Worm (Caenorhabditis elegans) whole organism, L4 larva: ENCODE measurements around the gene sma-3.
A peak's percentile ranks its signal among the peaks of the same experiment; 100 is the strongest.

Source experiments
- D1046.2 ChIP-seq: fragments of 200-800 bp; sonication (Bioruptor generic); IDR thresholded peaks from 2 replicates; pipeline ENCODE4 v1.3.6; 2022; ENCODE audit warnings: missing genetic modification characterization, missing compliant biosample characterization
- F10B5.3 ChIP-seq: sonication (generic microtip); optimal IDR thresholded peaks from 2 replicates; lab custom pipeline; 2016; ENCODE audit warnings: mild to moderate bottlenecking, missing genetic modification characterization, missing compliant biosample characterization
- F26F4.8 ChIP-seq: fragments of 200-800 bp; sonication (Bioruptor generic); conservative IDR thresholded peaks from 2 replicates; pipeline ENCODE4 v1.3.6; 2022; ENCODE audit warnings: missing genetic modification characterization, missing compliant biosample characterization
- F37D6.2 ChIP-seq: sonication (generic microtip); optimal IDR thresholded peaks from 2 replicates; lab custom pipeline; 2016; ENCODE audit warnings: mild to moderate bottlenecking, missing genetic modification characterization, missing compliant biosample characterization
- Y48G9A.11 ChIP-seq: fragments of 200-800 bp; sonication (Bioruptor generic); IDR thresholded peaks from 2 replicates; pipeline ENCODE4 v1.3.6; 2022; ENCODE audit warnings: missing genetic modification reagents, missing genetic modification characterization, missing compliant biosample characterization
- aha-1 ChIP-seq: fragments of 150-350 bp; peaks from one replicate; lab custom pipeline; 2014; ENCODE audit warnings: missing biosample characterization, missing genetic modification characterization
- ceh-20 ChIP-seq: fragments of 200-800 bp; sonication (Bioruptor generic); IDR thresholded peaks from 2 replicates; pipeline ENCODE4 v1.3.6; 2022; ENCODE audit warnings: missing genetic modification reagents, missing genetic modification characterization, missing compliant biosample characterization
- ceh-28 ChIP-seq: fragments of 150-350 bp; optimal IDR thresholded peaks from 2 replicates; lab custom pipeline; 2014; ENCODE audit warnings: missing biosample characterization, missing genetic modification reagents, missing genetic modification characterization
- ceh-32 ChIP-seq: sonication (generic microtip); optimal IDR thresholded peaks from 2 replicates; lab custom pipeline; 2016; ENCODE audit warnings: mild to moderate bottlenecking, missing genetic modification characterization, missing compliant biosample characterization; ENCODE audit not compliant: poor library complexity
- ceh-44 ChIP-seq: fragments of 200-800 bp; sonication (Bioruptor generic); IDR thresholded peaks from 2 replicates; pipeline ENCODE4 v1.3.6; 2022; ENCODE audit warnings: missing genetic modification reagents, missing genetic modification characterization, missing compliant biosample characterization
- ceh-62 ChIP-seq: sonication (generic microtip); optimal IDR thresholded peaks from 2 replicates; lab custom pipeline; 2017; ENCODE audit warnings: missing biosample characterization, missing genetic modification characterization
- ces-1 ChIP-seq: fragments of 150-350 bp; sonication (generic microtip); optimal IDR thresholded peaks from 4 replicates; lab custom pipeline; 2014; ENCODE audit warnings: missing biosample characterization, missing genetic modification reagents, missing genetic modification characterization
- daf-12 ChIP-seq: fragments of 150-350 bp; optimal IDR thresholded peaks from 2 replicates; lab custom pipeline; 2014; ENCODE audit warnings: missing biosample characterization, missing genetic modification reagents, missing genetic modification characterization
- daf-16 ChIP-seq, 3 experiments: sonication (generic microtip); optimal IDR thresholded peaks; 2 replicates each; lab custom pipeline; 2016 to 2017; ENCODE audit warnings: missing genetic modification characterization in 3 of 3, missing genetic modification reagents in 3 of 3, mild to moderate bottlenecking in 2 of 3, missing compliant biosample characterization in 2 of 3, missing biosample characterization in 1 of 3, moderate library complexity in 1 of 3
- daf-19 ChIP-seq: fragments of 200-800 bp; sonication (Bioruptor generic); conservative IDR thresholded peaks from 2 replicates; pipeline ENCODE4 v1.3.6; 2022; ENCODE audit warnings: missing genetic modification characterization, missing compliant biosample characterization
- dmd-6 ChIP-seq: fragments of 200-800 bp; sonication (Bioruptor generic); IDR thresholded peaks from 2 replicates; pipeline ENCODE4 v1.3.6; 2022; ENCODE audit warnings: missing genetic modification reagents, missing genetic modification characterization, missing compliant biosample characterization
- gei-8 ChIP-seq: fragments of 200-800 bp; sonication (Bioruptor generic); optimal IDR thresholded peaks from 2 replicates; lab custom pipeline; 2018; ENCODE audit warnings: mild to moderate bottlenecking, missing genetic modification characterization, missing compliant biosample characterization
- hif-1 ChIP-seq, 2 experiments: sonication (generic microtip); optimal IDR thresholded peaks; 2 replicates each; lab custom pipeline; 2016 to 2017; ENCODE audit warnings: missing compliant biosample characterization in 2 of 2, missing genetic modification characterization in 2 of 2, missing genetic modification reagents in 2 of 2, missing genotype in 2 of 2, mild to moderate bottlenecking in 1 of 2
- lin-13 ChIP-seq: fragments of 150-350 bp; optimal IDR thresholded peaks from 2 replicates; lab custom pipeline; 2014; ENCODE audit warnings: missing biosample characterization, missing genetic modification reagents, missing genetic modification characterization
- lin-15B ChIP-seq: fragments of 150-350 bp; sonication (generic microtip); optimal IDR thresholded peaks from 3 replicates; lab custom pipeline; 2014; ENCODE audit warnings: missing biosample characterization, missing genetic modification characterization
- lin-38 ChIP-seq: fragments of 200-800 bp; sonication (Bioruptor generic); IDR thresholded peaks from 2 replicates; pipeline ENCODE4 v1.3.6; 2022; ENCODE audit warnings: missing genetic modification reagents, missing genetic modification characterization, missing compliant biosample characterization
- mep-1 ChIP-seq: fragments of 150-350 bp; sonication (generic microtip); optimal IDR thresholded peaks from 3 replicates; lab custom pipeline; 2014; ENCODE audit warnings: missing biosample characterization, missing genetic modification characterization
- mxl-2 ChIP-seq: fragments of 200-800 bp; sonication (Bioruptor generic); conservative IDR thresholded peaks from 2 replicates; pipeline ENCODE4 v1.3.6; 2022; ENCODE audit warnings: missing genetic modification reagents, missing genetic modification characterization, missing compliant biosample characterization
- mxl-3 ChIP-seq: fragments of 200-800 bp; sonication (Bioruptor generic); optimal IDR thresholded peaks from 2 replicates; lab custom pipeline; 2018; ENCODE audit warnings: mild to moderate bottlenecking, missing genetic modification characterization, missing compliant biosample characterization
- nhr-102 ChIP-seq: sonication (generic microtip); optimal IDR thresholded peaks from 2 replicates; lab custom pipeline; 2016; ENCODE audit warnings: mild to moderate bottlenecking, missing genetic modification characterization, moderate library complexity, missing compliant biosample characterization
- nhr-28 ChIP-seq: fragments of 150-350 bp; optimal IDR thresholded peaks from 2 replicates; lab custom pipeline; 2014; ENCODE audit warnings: missing biosample characterization, missing genetic modification characterization
- pha-4 ChIP-seq, 2 experiments: fragments of 150-350 bp in 1 of 2; fragments of 200-800 bp in 1 of 2; sonication (Bioruptor generic) in 1 of 2; IDR thresholded peaks in 1 of 2; optimal IDR thresholded peaks in 1 of 2; 2 replicates each; pipeline versions ENCODE4 v1.3.6 to Lab custom; 2014 to 2022; ENCODE audit warnings: missing genetic modification characterization in 2 of 2, missing genetic modification reagents in 2 of 2, missing biosample characterization in 1 of 2, missing compliant biosample characterization in 1 of 2
- pqm-1 ChIP-seq: sonication (generic microtip); optimal IDR thresholded peaks from 2 replicates; lab custom pipeline; 2017; ENCODE audit warnings: missing biosample characterization, missing genetic modification characterization
- saeg-2 ChIP-seq: fragments of 200-800 bp; sonication (Bioruptor generic); IDR thresholded peaks from 2 replicates; pipeline ENCODE4 v1.3.6; 2022; ENCODE audit warnings: missing genetic modification reagents, missing genetic modification characterization, missing compliant biosample characterization
- sdz-12 ChIP-seq: fragments of 200-800 bp; sonication (Bioruptor generic); optimal IDR thresholded peaks from 2 replicates; lab custom pipeline; 2018; ENCODE audit warnings: mild to moderate bottlenecking, missing genetic modification characterization, missing compliant biosample characterization
- set-16 ChIP-seq: fragments of 200-800 bp; sonication (Bioruptor generic); IDR thresholded peaks from 2 replicates; pipeline ENCODE4 v1.3.6; 2022; ENCODE audit warnings: missing genetic modification reagents, missing genetic modification characterization, missing compliant biosample characterization
- snpc-4 ChIP-seq: fragments of 150-350 bp; optimal IDR thresholded peaks from 2 replicates; lab custom pipeline; 2014; ENCODE audit warnings: missing biosample characterization, missing genetic modification characterization
- spr-1 ChIP-seq: sonication (generic microtip); optimal IDR thresholded peaks from 2 replicates; lab custom pipeline; 2016; ENCODE audit warnings: mild to moderate bottlenecking, missing genetic modification characterization, missing compliant biosample characterization
- unc-62 ChIP-seq, 3 experiments: fragments of 150-350 bp in 1 of 3; sonication (generic microtip); optimal IDR thresholded peaks in 2 of 3; peaks in 1 of 3; 1 replicate in 1 of 3; 2 replicates in 2 of 3; lab custom pipeline; 2014 to 2017; ENCODE audit warnings: missing biosample characterization in 3 of 3, missing genetic modification characterization in 3 of 3, missing genetic modification reagents in 3 of 3, missing genotype in 1 of 3
- zfp-2 ChIP-seq: sonication (generic microtip); optimal IDR thresholded peaks from 2 replicates; lab custom pipeline; 2016; ENCODE audit warnings: mild to moderate bottlenecking, missing genetic modification characterization, missing compliant biosample characterization
- zfp-3 ChIP-seq: fragments of 200-800 bp; sonication (Bioruptor generic); conservative IDR thresholded peaks from 2 replicates; pipeline ENCODE4 v1.3.6; 2022; ENCODE audit warnings: missing genetic modification reagents, missing genetic modification characterization, missing compliant biosample characterization
- zip-2 ChIP-seq: fragments of 150-350 bp; optimal IDR thresholded peaks from 2 replicates; lab custom pipeline; 2014; ENCODE audit warnings: missing biosample characterization, missing genetic modification characterization
- ztf-11 ChIP-seq: fragments of 150-350 bp; optimal IDR thresholded peaks from 2 replicates; lab custom pipeline; 2014; ENCODE audit warnings: missing biosample characterization, missing genetic modification characterization
- ztf-7 ChIP-seq: fragments of 150-350 bp; optimal IDR thresholded peaks from 2 replicates; lab custom pipeline; 2014; ENCODE audit warnings: missing biosample characterization, missing genetic modification characterization

Gene sma-3

ce11 chrIII:6887574-6887973 lies 23.8 kb upstream of the sma-3 start (continued):
- no peak for TF ChIP-seq daf-12 (tag; lab: Kevin White, UChicago)
- TF ChIP-seq ceh-44 (GFP tag; lab: Robert Waterston, UW): peak; percentile 91
- no peak for TF ChIP-seq zip-2 (tag; lab: Kevin White, UChicago)
- no peak for TF ChIP-seq nhr-102 (tag; lab: Kevin White, UChicago)
- TF ChIP-seq nhr-28: peak; percentile 16
- TF ChIP-seq unc-62 (GFP tag; optimal IDR thresholded peaks at IDR 0.05 in 1 of 2; lab: Kevin White, UChicago): peak in 1 of 2 experiments; percentile 83
- TF ChIP-seq unc-62 (tag; optimal IDR thresholded peaks at IDR 0.05; lab: Kevin White, UChicago): no peak
- TF ChIP-seq zfp-3 (GFP tag; lab: Robert Waterston, UW): peak; percentile 51; the same call in 1 of the 2 replicates
- peak; percentile 48 for TF ChIP-seq F10B5.3 (tag; lab: Kevin White, UChicago)
- TF ChIP-seq lin-38 (GFP tag; lab: Robert Waterston, UW): peak; percentile 87
- TF ChIP-seq ceh-20 (GFP tag; lab: Robert Waterston, UW): no peak; the same call in none of the 2 replicates
- peak; percentile 89; the same call in 1 of the 2 replicates for TF ChIP-seq pha-4 (GFP tag; IDR thresholded peaks at IDR 0.05; lab: Robert Waterston, UW)
- TF ChIP-seq pha-4 (tag; optimal IDR thresholded peaks at IDR 0.05; lab: Kevin White, UChicago): no peak
- TF ChIP-seq daf-19 (GFP tag; lab: Robert Waterston, UW): peak; percentile 80
- TF ChIP-seq snpc-4: peak; percentile 29
- peak in 1 of 2 experiments; percentile 72 for TF ChIP-seq daf-16 (GFP tag; optimal IDR thresholded peaks at IDR 0.05; lab: Kevin White, UChicago)
- TF ChIP-seq daf-16 (tag; optimal IDR thresholded peaks at IDR 0.05; lab: Kevin White, UChicago): peak; percentile 36
- TF ChIP-seq lin-15B: no peak
- TF ChIP-seq mep-1 (tag; lab: Kevin White, UChicago): peak; percentile 74
- 0 out of 2 replicates have a peak, but pooled peaks have one; percentile 22 for TF ChIP-seq saeg-2 (GFP tag; lab: Robert Waterston, UW)
- no peak for TF ChIP-seq pqm-1 (tag; lab: Kevin White, UChicago)
- TF ChIP-seq zfp-2 (tag; lab: Kevin White, UChicago): peak; percentile 1
- peak; percentile 38 for TF ChIP-seq gei-8 (GFP tag; lab: Kevin White, UChicago)
- TF ChIP-seq ztf-11 (tag; lab: Kevin White, UChicago): no peak
- peak; percentile 51 for TF ChIP-seq ztf-7 (tag; lab: Kevin White, UChicago)
- TF ChIP-seq dmd-6 (GFP tag; lab: Robert Waterston, UW): peak; percentile 65
- no peak for TF ChIP-seq ces-1 (GFP tag; lab: Kevin White, UChicago)
- TF ChIP-seq mxl-2 (GFP tag; lab: Robert Waterston, UW): peak; percentile 75; the same call in 1 of the 2 replicates
- peak; percentile 33 for TF ChIP-seq spr-1 (tag; lab: Kevin White, UChicago)
- peak; percentile 88 for TF ChIP-seq F26F4.8 (GFP tag; lab: Robert Waterston, UW)
- TF ChIP-seq set-16: no peak
- TF ChIP-seq ceh-62 (tag; lab: Kevin White, UChicago): no peak
- TF ChIP-seq F37D6.2 (tag; lab: Kevin White, UChicago): no peak
- no peak for TF ChIP-seq ceh-32 (tag; lab: Kevin White, UChicago)
- TF ChIP-seq D1046.2 (GFP tag; lab: Robert Waterston, UW): 0 out of 2 replicates have a peak, but pooled peaks have one; percentile 69
- TF ChIP-seq Y48G9A.11 (GFP tag; lab: Robert Waterston, UW): peak; percentile 80
- no peak for TF ChIP-seq ceh-28 (tag; lab: Kevin White, UChicago)
- peak; percentile 73 for TF ChIP-seq lin-13 (GFP tag; lab: Kevin White, UChicago)

ce11 chrIII:6885889-6886288 lies 22.1 kb upstream of the sma-3 start:
- TF ChIP-seq ceh-32 (tag; lab: Kevin White, UChicago) (no peak), nhr-102 (tag; lab: Kevin White, UChicago) (no peak), aha-1 (tag; lab: Kevin White, UChicago) (peak; percentile 1), unc-62 (GFP tag; optimal IDR thresholded peaks at IDR 0.05 in 1 of 2; lab: Kevin White, UChicago) (peak in 1 of 2 experiments; percentile 98), unc-62 (tag; optimal IDR thresholded peaks at IDR 0.05; lab: Kevin White, UChicago) (no peak), sdz-12 (GFP tag; lab: Kevin White, UChicago) (no peak), mxl-3 (no peak), zfp-3 (GFP tag; lab: Robert Waterston, UW) (no peak), hif-1 (tag; optimal IDR thresholded peaks at IDR 0.05; lab: Kevin White, UChicago) (no peak), set-16 (no peak)
